Worm (Caenorhabditis elegans): ENCODE results near the gene dpy-7.
A peak's percentile ranks its signal among the peaks of the same experiment; 100 is the strongest.

dpy-7 gene

DNA sequence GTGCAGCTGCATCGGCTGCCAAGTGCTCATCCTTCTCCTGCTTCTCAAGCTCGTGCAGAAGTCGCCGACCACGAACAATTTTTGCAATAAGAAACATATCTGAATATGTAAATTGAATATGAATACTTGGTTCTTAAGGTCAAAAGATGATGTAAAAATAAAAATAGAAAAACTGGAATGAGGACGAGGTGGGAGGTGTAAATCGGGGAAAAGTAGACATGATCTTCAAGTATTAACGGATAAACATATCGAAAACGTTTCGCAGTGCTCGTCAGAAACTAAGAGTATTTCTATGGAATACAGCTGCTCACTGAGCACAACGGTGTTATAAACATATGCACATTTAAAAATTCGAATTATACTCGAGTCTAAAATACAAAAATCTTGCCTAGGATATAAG, 2.4 kb upstream of the dpy-7 start, which contains the start of gene glb-16:
Gene glb-16 (minus strand): TSS at position 101 of the 400 bp plus-strand sequence.
- TF ChIP-seq lsy-2 (tag; optimal IDR thresholded peaks at IDR 0.05) (no peak), efl-1 (optimal IDR thresholded peaks at IDR 0.05) (no peak), efl-1 (GFP tag; optimal IDR thresholded peaks at IDR 0.05 in 1 of 2) (no peak), C04F5.9 (tag; optimal IDR thresholded peaks at IDR 0.05) (no peak), ceh-8 (GFP tag; optimal IDR thresholded peaks at IDR 0.05) (no peak), fos-1 (tag; optimal IDR thresholded peaks at IDR 0.05) (no peak), unc-62 (GFP tag; optimal IDR thresholded peaks at IDR 0.05) (no peak), vab-15 (tag; optimal IDR thresholded peaks at IDR 0.05) (no peak), mef-2 (tag; optimal IDR thresholded peaks at IDR 0.05) (no peak), pqm-1 (tag; optimal IDR thresholded peaks at IDR 0.05) (no peak), elt-3 (tag; optimal IDR thresholded peaks at IDR 0.05) (no peak), egl-13 (tag; optimal IDR thresholded peaks at IDR 0.05) (no peak), hlh-17 (GFP tag; optimal IDR thresholded peaks at IDR 0.05; ENCODE audit: borderline replicate concordance) (no peak), tbx-2 (tag; optimal IDR thresholded peaks at IDR 0.05) (no peak), ets-5 (GFP tag; IDR thresholded peaks at IDR 0.05) (no peak), nhr-77 (tag; optimal IDR thresholded peaks at IDR 0.05) (no peak), hlh-4 (tag; optimal IDR thresholded peaks at IDR 0.05) (no peak), lin-15B (tag; optimal IDR thresholded peaks at IDR 0.05) (no peak)

DNA sequence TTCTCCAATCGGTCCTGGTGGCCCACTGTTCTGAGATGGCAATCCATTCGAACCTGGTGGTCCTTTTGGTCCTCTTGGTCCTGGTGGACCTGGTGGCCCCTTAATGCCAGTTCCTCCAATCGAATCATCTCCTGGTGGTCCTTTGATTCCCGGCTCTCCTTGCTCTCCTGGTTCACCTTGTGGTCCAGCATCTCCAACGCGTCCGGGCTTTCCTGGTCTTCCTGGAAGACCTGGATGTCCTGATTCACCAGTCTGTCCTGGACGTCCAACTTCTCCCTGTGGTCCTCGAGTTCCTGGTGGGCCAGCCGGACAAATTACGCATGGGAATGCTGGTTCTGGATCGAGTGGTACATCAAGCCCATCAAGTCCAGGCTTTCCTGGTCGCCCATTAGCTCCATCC, 723 bp downstream of the dpy-7 start:
- TF ChIP-seq ceh-90 (tag; optimal IDR thresholded peaks at IDR 0.05) (no peak), ceh-82 (tag; optimal IDR thresholded peaks at IDR 0.05) (no peak), lin-39 (tag; optimal IDR thresholded peaks at IDR 0.05) (no peak), aly-2 (tag; optimal IDR thresholded peaks at IDR 0.05) (no peak), lin-35 (GFP tag; optimal IDR thresholded peaks at IDR 0.05) (no peak), elt-2 (tag; optimal IDR thresholded peaks at IDR 0.05) (no peak), nhr-84 (tag; optimal IDR thresholded peaks at IDR 0.05) (no peak), tbx-2 (tag; optimal IDR thresholded peaks at IDR 0.05) (no peak), nhr-71 (tag; optimal IDR thresholded peaks at IDR 0.05) (no peak), C04F5.9 (tag; optimal IDR thresholded peaks at IDR 0.05) (no peak), fkh-8 (tag; optimal IDR thresholded peaks at IDR 0.05) (no peak), ces-1 (GFP tag; optimal IDR thresholded peaks at IDR 0.05) (no peak), egl-27 (tag; optimal IDR thresholded peaks at IDR 0.05) (no peak)

DNA sequence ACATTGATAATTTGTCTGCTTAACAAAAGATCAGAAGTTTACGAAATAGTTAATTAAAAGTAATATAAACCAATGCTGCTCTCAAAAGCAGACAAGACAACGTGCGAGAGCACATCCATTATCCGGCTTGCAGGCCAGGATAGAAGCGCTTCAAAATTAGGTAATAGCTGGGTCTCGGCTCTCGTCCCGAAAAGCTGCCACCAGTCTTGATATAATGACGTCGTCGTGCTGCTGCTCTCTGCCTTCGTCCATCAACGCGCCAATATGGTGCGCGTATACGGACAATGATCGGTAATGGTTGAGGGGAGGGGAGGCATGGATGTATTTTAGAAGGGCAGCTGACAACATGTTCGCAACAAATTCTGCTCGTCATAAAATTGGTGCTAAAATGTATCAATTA, 3.1 kb downstream of the dpy-7 start:
- no peak for TF ChIP-seq unc-86 (tag; optimal IDR thresholded peaks at IDR 0.05)
- no peak for TF ChIP-seq hlh-17 (GFP tag; optimal IDR thresholded peaks at IDR 0.05; ENCODE audit: borderline replicate concordance)
- TF ChIP-seq nhr-76 (tag; optimal IDR thresholded peaks at IDR 0.05): no peak
- TF ChIP-seq ceh-63 (GFP tag; optimal IDR thresholded peaks at IDR 0.05): peak; percentile 71

DNA sequence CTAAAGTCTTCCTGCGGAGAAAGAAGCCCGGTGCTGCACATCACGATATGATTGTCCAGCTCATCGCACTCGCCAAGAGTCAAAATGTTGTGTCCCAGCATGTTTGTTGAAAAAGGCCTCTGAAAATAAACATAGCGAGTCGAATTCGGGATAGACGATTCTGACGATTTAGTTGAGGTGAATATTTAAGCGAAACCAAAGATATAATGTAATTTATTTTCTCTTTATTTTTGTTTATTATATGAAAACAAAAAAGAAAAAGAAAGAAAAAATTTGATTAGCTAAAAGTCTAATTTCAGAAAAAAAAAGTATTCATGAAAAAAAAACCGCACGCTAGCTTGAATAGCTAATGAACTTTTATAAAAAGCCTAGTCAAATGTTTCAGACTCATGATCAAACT, 5.0 kb downstream of the dpy-7 start, which contains the start of gene ceh-14:
Gene ceh-14 (minus strand): TSS at position 101 of the 400 bp plus-strand sequence.
- no peak for TF ChIP-seq nhr-28 (tag; optimal IDR thresholded peaks at IDR 0.05)
- no peak for TF ChIP-seq aha-1 (tag; optimal IDR thresholded peaks at IDR 0.05)
- TF ChIP-seq nhr-11 (tag; optimal IDR thresholded peaks at IDR 0.05): no peak
- TF ChIP-seq C16A3.4 (tag; optimal IDR thresholded peaks at IDR 0.05): no peak
- no peak for TF ChIP-seq zag-1 (tag; optimal IDR thresholded peaks at IDR 0.05)
- no peak for TF ChIP-seq ama-1 (optimal IDR thresholded peaks at IDR 0.05)
- TF ChIP-seq lin-14 (GFP tag; optimal IDR thresholded peaks at IDR 0.05): no peak
- TF ChIP-seq unc-86 (tag; optimal IDR thresholded peaks at IDR 0.05): no peak
- no peak for TF ChIP-seq lir-3 (tag; optimal IDR thresholded peaks at IDR 0.05; ENCODE audit: poor library complexity)
- TF ChIP-seq fos-1 (tag; optimal IDR thresholded peaks at IDR 0.05): no peak
- TF ChIP-seq efl-3 (GFP tag; optimal IDR thresholded peaks at IDR 0.05): no peak
- no peak for TF ChIP-seq tbx-2 (tag; optimal IDR thresholded peaks at IDR 0.05)
- TF ChIP-seq ceh-8 (GFP tag; optimal IDR thresholded peaks at IDR 0.05): no peak
- no peak for TF ChIP-seq egl-27 (tag; optimal IDR thresholded peaks at IDR 0.05)
- TF ChIP-seq ceh-63 (GFP tag; optimal IDR thresholded peaks at IDR 0.05): no peak
- no peak for TF ChIP-seq hpl-2 (GFP tag; optimal IDR thresholded peaks at IDR 0.05)
- TF ChIP-seq efl-1 (optimal IDR thresholded peaks at IDR 0.05): no peak
- no peak for TF ChIP-seq efl-1 (GFP tag; optimal IDR thresholded peaks at IDR 0.05 in 1 of 2)
- TF ChIP-seq alr-1 (tag; optimal IDR thresholded peaks at IDR 0.05; ENCODE audit: borderline replicate concordance): no peak

Data from whole organism, L1 larva.